Worm (Caenorhabditis elegans): Measurements from ENCODE around the gene cdk-12.

Gene cdk-12

DNA sequence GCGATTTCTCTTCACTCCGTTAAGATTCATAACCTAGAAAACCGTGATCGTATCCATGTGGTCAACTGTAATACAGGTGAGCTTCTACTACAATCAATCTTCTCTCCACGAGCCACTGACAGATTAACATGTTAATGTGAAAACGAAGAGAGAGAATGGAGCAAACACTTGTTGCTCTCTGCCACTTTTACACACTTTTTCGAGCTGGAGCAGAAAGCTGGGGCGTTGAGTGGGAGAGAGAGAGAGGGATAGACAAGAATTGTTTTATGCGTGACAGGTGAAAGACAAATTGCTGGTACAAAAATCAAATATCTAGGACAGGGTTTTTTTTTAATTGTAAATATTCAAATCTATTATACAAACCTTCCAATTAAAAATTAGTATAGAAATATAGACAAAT, 25.6 kb downstream of the cdk-12 start:
- TF ChIP-seq dao-5 (tag; optimal IDR thresholded peaks at IDR 0.05): no peak
- no peak for TF ChIP-seq W03F9.2 (tag; optimal IDR thresholded peaks at IDR 0.05)
- TF ChIP-seq him-1 (tag; optimal IDR thresholded peaks at IDR 0.05): no peak

DNA sequence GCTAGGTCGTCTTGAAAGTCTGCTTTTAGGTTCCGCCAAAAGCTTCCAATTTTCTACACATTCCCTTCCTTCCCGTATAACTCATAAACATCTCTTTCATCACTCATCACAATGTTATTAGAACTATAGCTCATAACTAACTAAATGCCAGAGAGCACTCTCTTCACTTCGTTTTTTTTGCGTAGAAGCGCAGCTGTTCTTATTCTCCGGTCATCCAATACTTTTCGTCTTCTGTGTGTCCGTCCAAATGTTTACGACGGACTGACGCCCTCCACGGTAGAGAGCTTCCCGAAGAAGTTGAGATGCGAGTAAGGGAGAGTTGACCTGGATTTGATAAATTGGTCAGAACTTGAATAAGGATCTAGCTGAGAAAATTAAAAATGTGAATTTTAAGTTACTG, 26.4 kb downstream of the cdk-12 start:
- TF ChIP-seq dao-5 (tag; optimal IDR thresholded peaks at IDR 0.05) (no peak), W03F9.2 (tag; optimal IDR thresholded peaks at IDR 0.05) (no peak), him-1 (tag; optimal IDR thresholded peaks at IDR 0.05) (no peak)

DNA sequence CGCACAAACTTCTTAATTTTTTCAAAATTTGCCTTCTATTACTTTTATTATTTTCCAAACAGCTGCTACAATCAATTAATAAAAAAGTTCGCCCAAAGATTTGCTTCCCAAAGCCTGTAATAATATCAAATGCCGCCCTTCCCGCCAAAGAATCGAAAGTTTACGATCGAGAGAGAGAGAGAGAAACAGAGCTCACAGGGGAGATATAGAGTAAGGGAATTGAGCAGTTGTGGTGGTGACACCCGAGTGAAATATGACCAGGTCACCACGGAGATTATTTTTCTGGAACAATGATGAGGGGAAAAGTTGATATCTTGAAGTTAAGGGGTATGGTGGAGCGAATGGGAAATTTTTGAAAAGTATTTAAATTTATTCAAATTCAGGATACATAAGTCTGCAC, 27.1 kb downstream of the cdk-12 start:
- TF ChIP-seq him-1 (tag; optimal IDR thresholded peaks at IDR 0.05): no peak
- no peak for TF ChIP-seq dao-5 (tag; optimal IDR thresholded peaks at IDR 0.05)
- TF ChIP-seq W03F9.2 (tag; optimal IDR thresholded peaks at IDR 0.05): no peak

ce11 chrIII:4362332-4362731, 29.5 kb downstream of the cdk-12 start:
- TF ChIP-seq dao-5 (tag; optimal IDR thresholded peaks at IDR 0.05) (no peak), W03F9.2 (tag; optimal IDR thresholded peaks at IDR 0.05) (no peak), him-1 (tag; optimal IDR thresholded peaks at IDR 0.05) (no peak)

ce11 chrIII:4364974-4365373, 32.2 kb downstream of the cdk-12 start, which contains the start of gene ckb-1:
Gene ckb-1, plus strand, starts transcription at chrIII:4365274.
- TF ChIP-seq dao-5 (tag; optimal IDR thresholded peaks at IDR 0.05) (no peak), him-1 (tag; optimal IDR thresholded peaks at IDR 0.05) (no peak)

ce11 chrIII:4367649-4368048, 34.9 kb downstream of the cdk-12 start, which contains the start of gene ckb-2:
Gene ckb-2, plus strand, starts transcription at chrIII:4367949.
- TF ChIP-seq dao-5 (tag; optimal IDR thresholded peaks at IDR 0.05) (no peak), W03F9.2 (tag; optimal IDR thresholded peaks at IDR 0.05) (no peak), him-1 (tag; optimal IDR thresholded peaks at IDR 0.05) (no peak)

DNA sequence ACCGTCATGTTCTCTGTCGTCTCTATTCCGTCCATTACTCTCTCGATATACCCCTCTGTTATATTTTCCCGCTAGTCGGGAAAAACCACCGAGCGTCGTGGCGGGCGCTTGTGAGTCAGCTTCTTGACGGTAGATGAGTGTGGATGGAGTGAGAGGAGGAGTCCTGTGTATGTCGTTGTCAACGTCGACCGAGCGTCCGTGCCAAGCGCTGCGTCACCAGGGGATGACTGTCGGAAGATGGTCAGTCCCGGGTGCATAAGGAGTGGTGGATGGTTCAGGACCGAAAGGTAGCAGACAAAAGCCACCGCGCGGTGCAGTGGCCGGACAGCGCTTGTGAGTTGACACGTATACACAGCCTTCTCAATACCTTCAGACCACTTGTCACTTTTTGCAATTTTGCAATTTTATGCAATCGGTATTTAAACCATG, 36.6 kb downstream of the cdk-12 start:
- peak; percentile 75 for TF ChIP-seq dao-5 (tag; optimal IDR thresholded peaks at IDR 0.05)

DNA sequence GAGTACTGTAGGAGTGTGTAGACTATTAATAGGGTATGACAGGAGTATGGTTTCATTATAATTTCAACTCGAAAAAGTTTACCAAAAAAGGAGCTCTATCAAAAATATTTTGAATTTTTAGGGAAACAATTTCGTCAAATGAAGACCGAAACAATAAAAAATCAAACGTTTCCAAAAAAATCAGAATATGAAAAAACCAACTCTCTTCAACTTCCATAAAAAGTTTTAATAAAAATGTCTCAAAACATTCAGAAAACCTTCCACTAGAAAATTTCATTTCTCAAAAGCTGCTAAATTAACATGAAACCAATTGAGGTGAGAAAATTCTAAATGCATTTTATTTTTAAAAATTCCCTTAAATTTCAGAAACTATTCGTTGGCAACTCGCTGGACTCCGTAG, 37.8 kb downstream of the cdk-12 start, which contains the start of gene ckb-3:
Gene ckb-3 (plus strand): TSS at position 301 of the 400 bp plus-strand sequence.
- no peak for TF ChIP-seq dao-5 (tag; optimal IDR thresholded peaks at IDR 0.05)

- TF ChIP-seq dao-5 (tag; optimal IDR thresholded peaks at IDR 0.05): no peak
- no peak for TF ChIP-seq him-1 (tag; optimal IDR thresholded peaks at IDR 0.05)
- TF ChIP-seq W03F9.2 (tag; optimal IDR thresholded peaks at IDR 0.05): no peak
Observed at ce11 chrIII:4372894-4373293, 40.1 kb downstream of the cdk-12 start.

- TF ChIP-seq W03F9.2 (tag; optimal IDR thresholded peaks at IDR 0.05) (no peak), dao-5 (tag; optimal IDR thresholded peaks at IDR 0.05) (no peak), him-1 (tag; optimal IDR thresholded peaks at IDR 0.05) (no peak)
Observed at ce11 chrIII:4374854-4375253, 42.1 kb downstream of the cdk-12 start, which contains the start of gene pals-26. Gene pals-26, plus strand, starts transcription at chrIII:4375154.

ce11 chrIII:4379717-4380116, 46.9 kb downstream of the cdk-12 start, which contains the start of gene B0284.3:
Gene B0284.3, minus strand, starts transcription at chrIII:4379817.
- TF ChIP-seq him-1 (tag; optimal IDR thresholded peaks at IDR 0.05) (no peak), dao-5 (tag; optimal IDR thresholded peaks at IDR 0.05) (no peak), W03F9.2 (tag; optimal IDR thresholded peaks at IDR 0.05) (no peak)

ce11 chrIII:4380835-4381234, 48.0 kb downstream of the cdk-12 start:
- TF ChIP-seq him-1 (tag; optimal IDR thresholded peaks at IDR 0.05) (no peak), dao-5 (tag; optimal IDR thresholded peaks at IDR 0.05) (no peak), W03F9.2 (tag; optimal IDR thresholded peaks at IDR 0.05) (no peak)

- no peak for TF ChIP-seq him-1 (tag; optimal IDR thresholded peaks at IDR 0.05)
- TF ChIP-seq dao-5 (tag; optimal IDR thresholded peaks at IDR 0.05): no peak
- TF ChIP-seq W03F9.2 (tag; optimal IDR thresholded peaks at IDR 0.05): no peak
Observed at ce11 chrIII:4381343-4381742, 48.6 kb downstream of the cdk-12 start, which contains the start of gene pals-27. Gene pals-27, plus strand, starts transcription at chrIII:4381643.

DNA sequence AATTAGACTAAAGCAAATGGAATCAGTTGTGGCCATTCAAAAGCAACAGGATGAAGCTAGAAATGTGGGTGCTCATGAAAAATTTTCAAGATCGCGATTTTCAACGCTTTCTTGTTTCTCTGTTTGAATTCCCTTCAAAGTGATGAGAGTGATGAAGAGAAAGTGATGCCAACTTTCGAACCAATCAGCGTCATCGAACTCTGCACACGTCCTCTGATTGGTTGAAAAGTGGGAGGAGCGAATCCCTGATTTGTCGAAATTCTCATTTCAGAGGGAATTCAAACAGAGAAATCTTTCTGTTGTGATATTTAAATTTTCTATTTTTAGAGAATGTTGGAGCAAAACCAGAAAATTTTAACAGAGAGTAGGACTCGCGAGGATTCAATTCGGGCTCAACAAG, 49.3 kb downstream of the cdk-12 start:
- TF ChIP-seq W03F9.2 (tag; optimal IDR thresholded peaks at IDR 0.05): no peak
- no peak for TF ChIP-seq dao-5 (tag; optimal IDR thresholded peaks at IDR 0.05)
- TF ChIP-seq him-1 (tag; optimal IDR thresholded peaks at IDR 0.05): no peak

ce11 chrIII:4384487-4384886, 51.7 kb downstream of the cdk-12 start, which contains the start of gene pals-28:
Gene pals-28, plus strand, starts transcription at chrIII:4384787.
- TF ChIP-seq him-1 (tag; optimal IDR thresholded peaks at IDR 0.05): no peak
- no peak for TF ChIP-seq dao-5 (tag; optimal IDR thresholded peaks at IDR 0.05)
- TF ChIP-seq W03F9.2 (tag; optimal IDR thresholded peaks at IDR 0.05): no peak
